Fruit fly (Drosophila melanogaster) whole organism, embryonic: Measurements from ENCODE around the gene Lcp65Ae.

Experiments used
- Adf1 ChIP-seq: fragments of 200-800 bp; sonication (Bioruptor generic); IDR thresholded peaks from 2 replicates; pipeline ENCODE4 v1.3.6; 2022; ENCODE audit warnings: missing biosample characterization, missing genetic modification characterization
- BEAF-32 ChIP-seq: fragments of 200-800 bp; sonication (Bioruptor generic); optimal IDR thresholded peaks from 3 replicates; lab custom pipeline; 2017; ENCODE audit warnings: missing biosample characterization, missing genetic modification characterization, mild to moderate bottlenecking, moderate library complexity, missing genetic modification reagents
- CG10267 ChIP-seq: fragments of 200-800 bp; sonication (Bioruptor generic); optimal IDR thresholded peaks from 2 replicates; lab custom pipeline; 2018; ENCODE audit warnings: missing biosample characterization, mild to moderate bottlenecking, missing genetic modification characterization, moderate library complexity
- CG10654 ChIP-seq: fragments of 200-800 bp; sonication (Bioruptor generic); optimal IDR thresholded peaks from 2 replicates; lab custom pipeline; 2016; ENCODE audit warnings: missing biosample characterization, missing genetic modification characterization
- CG11696 ChIP-seq: fragments of 200-800 bp; sonication (Bioruptor generic); IDR thresholded peaks from 2 replicates; pipeline ENCODE4 v1.3.6; 2022; ENCODE audit warnings: missing biosample characterization, missing genetic modification characterization
- CG14965 ChIP-seq: fragments of 200-800 bp; sonication (Bioruptor generic); optimal IDR thresholded peaks from 2 replicates; lab custom pipeline; 2016; ENCODE audit warnings: missing biosample characterization, missing genetic modification characterization, borderline replicate concordance
- CG17829 ChIP-seq: fragments of 200-800 bp; optimal IDR thresholded peaks from 2 replicates; lab custom pipeline; 2019; ENCODE audit warnings: missing biosample characterization, mild to moderate bottlenecking, missing genetic modification characterization, moderate library complexity
- CG30431 ChIP-seq: fragments of 200-800 bp; sonication (Bioruptor generic); optimal IDR thresholded peaks from 2 replicates; lab custom pipeline; 2017; ENCODE audit warnings: missing biosample characterization, missing genetic modification characterization
- CG3407 ChIP-seq: fragments of 200-800 bp; sonication (Bioruptor generic); optimal IDR thresholded peaks from 2 replicates; lab custom pipeline; 2018; ENCODE audit warnings: missing biosample characterization, mild to moderate bottlenecking, missing genetic modification characterization
- CG3847 ChIP-seq: fragments of 200-800 bp; sonication (Bioruptor generic); IDR thresholded peaks from 2 replicates; pipeline ENCODE4 v1.3.6; 2022; ENCODE audit warnings: missing biosample characterization, missing genetic modification characterization
- CG43689 ChIP-seq: fragments of 200-800 bp; sonication (Bioruptor generic); IDR thresholded peaks from 2 replicates; pipeline ENCODE4 v1.3.6; 2022; ENCODE audit warnings: missing biosample characterization, missing genetic modification characterization
- CG4617 ChIP-seq: fragments of 200-800 bp; sonication (Bioruptor generic); optimal IDR thresholded peaks from 3 replicates; lab custom pipeline; 2016; ENCODE audit warnings: missing biosample characterization, missing genetic modification characterization, borderline replicate concordance
- CG7357 ChIP-seq: fragments of 200-800 bp; sonication (Bioruptor generic); IDR thresholded peaks from 3 replicates; pipeline ENCODE4 v1.3.6; 2022; ENCODE audit warnings: missing biosample characterization, missing genetic modification characterization
- CG9876 ChIP-seq: fragments of 200-800 bp; sonication (Bioruptor generic); optimal IDR thresholded peaks from 2 replicates; lab custom pipeline; 2016; ENCODE audit warnings: missing biosample characterization, missing genetic modification characterization
- Ets65A ChIP-seq: fragments of 200-800 bp; sonication (Bioruptor generic); peaks from one replicate; lab custom pipeline; 2016; ENCODE audit warnings: missing biosample characterization, missing genetic modification characterization
- Fer2 ChIP-seq: fragments of 200-800 bp; sonication (Bioruptor generic); optimal IDR thresholded peaks from 2 replicates; lab custom pipeline; 2018; ENCODE audit warnings: missing biosample characterization, mild to moderate bottlenecking, missing genetic modification characterization, moderate library complexity
- H2.0 ChIP-seq: fragments of 200-800 bp; sonication (Bioruptor generic); IDR thresholded peaks from 2 replicates; pipeline ENCODE4 v1.3.6; 2022; ENCODE audit warnings: missing biosample characterization, missing genetic modification characterization
- Hey ChIP-seq: fragments of 200-800 bp; sonication (Bioruptor generic); optimal IDR thresholded peaks from 3 replicates; lab custom pipeline; 2018; ENCODE audit warnings: missing biosample characterization, mild to moderate bottlenecking, missing genetic modification characterization
- Hr78 ChIP-seq, 2 experiments: fragments of 200-800 bp in 1 of 2; fragments of >200 bp in 1 of 2; sonication (Bioruptor generic) in 1 of 2; optimal IDR thresholded peaks; 2 replicates each; lab custom pipeline; 2017 to 2019; ENCODE audit warnings: missing biosample characterization in 2 of 2, missing genetic modification characterization in 2 of 2, mild to moderate bottlenecking in 1 of 2, moderate library complexity in 1 of 2
- MBD-R2 ChIP-seq: fragments of 200-800 bp; sonication (Bioruptor generic); IDR thresholded peaks from 2 replicates; pipeline ENCODE4 v1.3.6; 2022; ENCODE audit warnings: missing biosample characterization, missing genetic modification characterization
- Mrtf ChIP-seq: fragments of 200-800 bp; sonication (Bioruptor generic); IDR thresholded peaks from 3 replicates; pipeline ENCODE4 v1.3.6; 2022; ENCODE audit warnings: missing biosample characterization, missing genetic modification characterization
- Myb ChIP-seq: fragments of 200-800 bp; sonication (Bioruptor generic); optimal IDR thresholded peaks from 2 replicates; lab custom pipeline; 2016; ENCODE audit warnings: missing biosample characterization, missing genetic modification characterization
- Oli ChIP-seq: fragments of 200-800 bp; sonication (Bioruptor generic); optimal IDR thresholded peaks from 2 replicates; lab custom pipeline; 2018; ENCODE audit warnings: missing biosample characterization, mild to moderate bottlenecking, missing genetic modification characterization, moderate library complexity
- Optix ChIP-seq: fragments of 200-800 bp; sonication (Bioruptor generic); IDR thresholded peaks from 3 replicates; pipeline ENCODE4 v1.3.6; 2022; ENCODE audit warnings: missing biosample characterization, missing genetic modification characterization
- Ssrp ChIP-seq: fragments of 200-800 bp; sonication (Bioruptor generic); optimal IDR thresholded peaks from 2 replicates; lab custom pipeline; 2018; ENCODE audit warnings: missing biosample characterization, mild to moderate bottlenecking, missing genetic modification characterization, moderate library complexity
- ash1 ChIP-seq: fragments of 200-800 bp; sonication (Bioruptor generic); optimal IDR thresholded peaks from 2 replicates; lab custom pipeline; 2018; ENCODE audit warnings: missing biosample characterization, mild to moderate bottlenecking, missing genetic modification characterization
- az2 ChIP-seq: fragments of 200-800 bp; sonication (Bioruptor generic); optimal IDR thresholded peaks from 3 replicates; lab custom pipeline; 2016; ENCODE audit warnings: missing biosample characterization, missing genetic modification characterization
- bigmax ChIP-seq: fragments of 200-800 bp; sonication (Bioruptor generic); optimal IDR thresholded peaks from 2 replicates; lab custom pipeline; 2018; ENCODE audit warnings: missing biosample characterization, mild to moderate bottlenecking, missing genetic modification characterization
- bowl ChIP-seq: fragments of 200-800 bp; sonication (Bioruptor generic); IDR thresholded peaks from 2 replicates; pipeline ENCODE4 v1.3.6; 2022; ENCODE audit warnings: missing biosample characterization, missing genetic modification characterization
- cg ChIP-seq: fragments of 200-800 bp; sonication (Bioruptor generic); optimal IDR thresholded peaks from 3 replicates; lab custom pipeline; 2019; ENCODE audit warnings: missing biosample characterization, mild to moderate bottlenecking, missing genetic modification characterization, moderate library complexity
- chinmo ChIP-seq: fragments of 200-800 bp; sonication (Bioruptor generic); IDR thresholded peaks from 4 replicates; pipeline ENCODE4 v1.3.6; 2022; ENCODE audit warnings: missing biosample characterization, missing genetic modification characterization; ENCODE audit not compliant: partially characterized antibody
- crc ChIP-seq: fragments of 200-800 bp; sonication (Bioruptor generic); optimal IDR thresholded peaks from 2 replicates; lab custom pipeline; 2016; ENCODE audit warnings: missing biosample characterization, missing genetic modification characterization
- croc ChIP-seq: fragments of 200-800 bp; sonication (Bioruptor generic); conservative IDR thresholded peaks from 3 replicates; pipeline ENCODE4 v1.3.6; 2022; ENCODE audit warnings: missing biosample characterization, missing genetic modification characterization
- disco-r ChIP-seq: fragments of 200-800 bp; sonication (Bioruptor generic); optimal IDR thresholded peaks from 2 replicates; lab custom pipeline; 2016; ENCODE audit warnings: missing biosample characterization, missing genetic modification characterization
- dm ChIP-seq: fragments of 200-800 bp; sonication (Bioruptor generic); optimal IDR thresholded peaks from 3 replicates; lab custom pipeline; 2016; ENCODE audit warnings: missing biosample characterization, missing genetic modification characterization
- fd96Cb ChIP-seq: fragments of 200-800 bp; sonication (Bioruptor generic); optimal IDR thresholded peaks from 2 replicates; lab custom pipeline; 2018; ENCODE audit warnings: missing biosample characterization, mild to moderate bottlenecking, missing genetic modification characterization, moderate library complexity
- ind ChIP-seq: fragments of 200-800 bp; sonication (Bioruptor generic); optimal IDR thresholded peaks from 3 replicates; lab custom pipeline; 2016; ENCODE audit warnings: missing biosample characterization, missing genetic modification characterization
- inv ChIP-seq: fragments of 200-800 bp; sonication (Bioruptor generic); IDR thresholded peaks from 2 replicates; pipeline ENCODE4 v1.3.6; 2022; ENCODE audit warnings: missing biosample characterization, missing genetic modification characterization; ENCODE audit not compliant: partially characterized antibody
- kah ChIP-seq: fragments of 200-800 bp; sonication (Bioruptor generic); optimal IDR thresholded peaks from 2 replicates; lab custom pipeline; 2018; ENCODE audit warnings: missing biosample characterization, mild to moderate bottlenecking, missing genetic modification characterization
- klu ChIP-seq: fragments of 200-800 bp; sonication (Bioruptor generic); IDR thresholded peaks from 2 replicates; pipeline ENCODE4 v1.3.6; 2022; ENCODE audit warnings: missing biosample characterization, missing genetic modification characterization
- mld ChIP-seq: fragments of 200-800 bp; sonication (Bioruptor generic); IDR thresholded peaks from 3 replicates; pipeline ENCODE4 v1.3.6; 2022; ENCODE audit warnings: missing biosample characterization, missing genetic modification characterization; ENCODE audit not compliant: partially characterized antibody
- otp ChIP-seq: fragments of 200-800 bp; sonication (Bioruptor generic); IDR thresholded peaks from 3 replicates; pipeline ENCODE4, ENCODE4 v1.3.6; 2022; ENCODE audit warnings: missing biosample characterization, missing genetic modification characterization
- ro ChIP-seq: fragments of 200-800 bp; sonication (Bioruptor generic); IDR thresholded peaks from 2 replicates; pipeline ENCODE4 v1.3.6; 2022; ENCODE audit warnings: missing biosample characterization, missing genetic modification characterization
- scrt ChIP-seq: fragments of 200-800 bp; sonication (Bioruptor generic); optimal IDR thresholded peaks from 2 replicates; lab custom pipeline; 2018; ENCODE audit warnings: missing biosample characterization, mild to moderate bottlenecking, missing genetic modification characterization, moderate library complexity
- sens-2 ChIP-seq: fragments of 200-800 bp; sonication (Bioruptor generic); IDR thresholded peaks from 2 replicates; pipeline ENCODE4 v1.3.6; 2022; ENCODE audit warnings: missing biosample characterization, missing genetic modification characterization
- seq ChIP-seq: fragments of 200-800 bp; sonication (Bioruptor generic); IDR thresholded peaks from 2 replicates; pipeline ENCODE4 v1.3.6; 2022; ENCODE audit warnings: missing biosample characterization, missing genetic modification characterization
- shn ChIP-seq: fragments of 200-800 bp; sonication (Bioruptor generic); optimal IDR thresholded peaks from 3 replicates; lab custom pipeline; 2016; ENCODE audit warnings: missing biosample characterization, missing genetic modification characterization
- wor ChIP-seq: fragments of 200-800 bp; sonication (Bioruptor generic); IDR thresholded peaks from 2 replicates; pipeline ENCODE4 v1.3.6; 2022; ENCODE audit warnings: missing biosample characterization, missing genetic modification characterization
- yki ChIP-seq: fragments of >200 bp; optimal IDR thresholded peaks from 3 replicates; lab custom pipeline; 2018
- zfh1 ChIP-seq: fragments of 200-800 bp; sonication (Bioruptor generic); IDR thresholded peaks from 3 replicates; pipeline ENCODE4 v1.3.6; 2022; ENCODE audit warnings: missing biosample characterization, missing genetic modification characterization
- zfh2 ChIP-seq: fragments of 200-800 bp; sonication (Bioruptor generic); optimal IDR thresholded peaks from 2 replicates; lab custom pipeline; 2016; ENCODE audit warnings: missing biosample characterization, missing genetic modification characterization

The Lcp65Ae gene

dm6 chr3L:6184884-6185438 is 47.0 kb upstream of the Lcp65Ae start, which contains the start of the genes D19B and CG43293 (continued):
- peak; percentile 86 for TF ChIP-seq CG10654 (GFP tag; lab: Kevin White, UChicago)
- TF ChIP-seq sens-2 = peak; percentile 64
- no peak for TF ChIP-seq CG14965 (GFP tag; lab: Kevin White, UChicago)
- TF ChIP-seq dm (GFP tag; lab: Kevin White, UChicago) = peak; percentile 91
- TF ChIP-seq bigmax = peak; percentile 11
- TF ChIP-seq CG10267 = peak; percentile 82
- peak; percentile 80 for TF ChIP-seq Adf1
- peak; percentile 71 for TF ChIP-seq Fer2 (tag; lab: Kevin White, UChicago)
- peak; percentile 92 for TF ChIP-seq klu (GFP tag; lab: Robert Waterston, UW)
- TF ChIP-seq MBD-R2 (GFP tag; lab: Robert Waterston, UW) = peak; percentile 98
- no peak for TF ChIP-seq yki (lab: Kevin White, UChicago)
- peak; percentile 89 for TF ChIP-seq CG17829 (tag; lab: Kevin White, UChicago)
- TF ChIP-seq BEAF-32 = peak; percentile 43
- TF ChIP-seq scrt (GFP tag; lab: Kevin White, UChicago) = peak; percentile 73
- TF ChIP-seq disco-r (GFP tag; lab: Kevin White, UChicago) = peak; percentile 57
- TF ChIP-seq CG30431 (GFP tag; lab: Kevin White, UChicago) = peak; percentile 79
- peak; percentile 54; the same call in 1 of the 3 replicates for TF ChIP-seq CG7357 (GFP tag; lab: Robert Waterston, UW)
- TF ChIP-seq ro (GFP tag; lab: Robert Waterston, UW) = peak; percentile 77
- peak; percentile 65 for TF ChIP-seq CG3407
- peak; percentile 93 for TF ChIP-seq Optix (GFP tag; lab: Robert Waterston, UW)
- TF ChIP-seq ash1 (GFP tag; lab: Kevin White, UChicago) = peak; percentile 78
- TF ChIP-seq croc (GFP tag; lab: Robert Waterston, UW) = peak; percentile 61; the same call in 2 of the 3 replicates
- peak; percentile 93 for TF ChIP-seq zfh1 (GFP tag; lab: Robert Waterston, UW)
- TF ChIP-seq Mrtf (GFP tag; lab: Robert Waterston, UW) = peak; percentile 89
- TF ChIP-seq otp (GFP tag; lab: Robert Waterston, UW) = peak; percentile 90
- peak; percentile 81 for TF ChIP-seq crc (GFP tag; lab: Kevin White, UChicago)
- peak; percentile 86 for TF ChIP-seq zfh2 (GFP tag; lab: Kevin White, UChicago)
- TF ChIP-seq bowl (GFP tag; lab: Robert Waterston, UW) = peak; percentile 88
- TF ChIP-seq chinmo (GFP tag; lab: Robert Waterston, UW) = peak; percentile 98
- TF ChIP-seq shn = peak; percentile 85
- no peak for TF ChIP-seq mld
- TF ChIP-seq CG3847 (GFP tag; lab: Robert Waterston, UW) = peak; percentile 91
- TF ChIP-seq Myb (GFP tag; lab: Kevin White, UChicago) = peak; percentile 59
- TF ChIP-seq Ets65A (GFP tag; lab: Kevin White, UChicago) = peak; percentile 98
- TF ChIP-seq CG43689 (GFP tag; lab: Robert Waterston, UW) = peak; percentile 70
- peak; percentile 93 for TF ChIP-seq ind (GFP tag; lab: Kevin White, UChicago)
- TF ChIP-seq Oli = peak; percentile 83
- TF ChIP-seq cg = peak; percentile 97
- TF ChIP-seq fd96Cb (tag; lab: Kevin White, UChicago) = peak; percentile 83
- no peak for TF ChIP-seq Hr78 (GFP tag; optimal IDR thresholded peaks at IDR 0.05; lab: Kevin White, UChicago)
- TF ChIP-seq H2.0 (GFP tag; lab: Robert Waterston, UW) = peak; percentile 93
- TF ChIP-seq kah (GFP tag; lab: Kevin White, UChicago) = peak; percentile 63
- peak; percentile 23 for TF ChIP-seq Hey
- peak; percentile 81 for TF ChIP-seq Ssrp (tag; lab: Kevin White, UChicago)
- TF ChIP-seq CG11696 = peak; percentile 99
- 0 out of 2 replicates have a peak, but pooled peaks have one; percentile 14 for TF ChIP-seq inv
- TF ChIP-seq wor (GFP tag; lab: Robert Waterston, UW) = peak; percentile 79
- peak; percentile 78 for TF ChIP-seq CG9876
- peak; percentile 78 for TF ChIP-seq seq (GFP tag; lab: Robert Waterston, UW)
- peak; percentile 94 for TF ChIP-seq az2
- TF ChIP-seq CG4617 (GFP tag; lab: Kevin White, UChicago) = peak; percentile 82
